Worm (Caenorhabditis elegans): ENCODE data around the gene nhr-12.
A peak's percentile ranks its signal among the peaks of the same experiment; 100 is the strongest.

Gene nhr-12

ce11 chrV:10083999-10084468 is at the start of gene nhr-12:
TSS of gene nhr-12 (minus strand) at chrV:10084049.
- TF ChIP-seq elt-2 (tag; optimal IDR thresholded peaks at IDR 0.05) (peak; percentile 45), skn-1 (tag; optimal IDR thresholded peaks at IDR 0.05) (peak; percentile 2), jun-1 (tag; optimal IDR thresholded peaks at IDR 0.05) (no peak), fkh-10 (GFP tag; optimal IDR thresholded peaks at IDR 0.05) (no peak), nhr-67 (tag; optimal IDR thresholded peaks at IDR 0.05) (no peak), lin-15B (tag; optimal IDR thresholded peaks at IDR 0.05) (no peak), elt-1 (tag; optimal IDR thresholded peaks at IDR 0.05) (no peak), nhr-237 (tag; optimal IDR thresholded peaks at IDR 0.05) (no peak), nhr-77 (tag; optimal IDR thresholded peaks at IDR 0.05) (no peak), nfya-1 (tag; optimal IDR thresholded peaks at IDR 0.05; ENCODE audit: insufficient read depth) (peak; percentile 0), nhr-76 (tag; optimal IDR thresholded peaks at IDR 0.05) (no peak), daf-12 (tag; optimal IDR thresholded peaks at IDR 0.05) (no peak), nhr-11 (tag; optimal IDR thresholded peaks at IDR 0.05) (peak; percentile 8), lin-39 (tag; optimal IDR thresholded peaks at IDR 0.05) (no peak), elt-3 (tag; optimal IDR thresholded peaks at IDR 0.05) (no peak), sea-2 (GFP tag; optimal IDR thresholded peaks at IDR 0.05) (no peak), unc-39 (tag; optimal IDR thresholded peaks at IDR 0.05) (no peak), ztf-11 (tag; optimal IDR thresholded peaks at IDR 0.05) (no peak), mdl-1 (tag; optimal IDR thresholded peaks at IDR 0.05) (no peak), zag-1 (tag; optimal IDR thresholded peaks at IDR 0.05) (no peak), ceh-82 (tag; optimal IDR thresholded peaks at IDR 0.05) (no peak), R02D3.7 (tag; optimal IDR thresholded peaks at IDR 0.05) (no peak), ztf-4 (tag; optimal IDR thresholded peaks at IDR 0.05) (no peak), ama-1 (optimal IDR thresholded peaks at IDR 0.05) (no peak), fkh-2 (tag; optimal IDR thresholded peaks at IDR 0.05) (no peak), pqm-1 (tag; optimal IDR thresholded peaks at IDR 0.05) (no peak), ceh-28 (tag; optimal IDR thresholded peaks at IDR 0.05) (peak; percentile 28), eor-1 (tag; optimal IDR thresholded peaks at IDR 0.05) (no peak), pha-4 (tag; optimal IDR thresholded peaks at IDR 0.05) (no peak), mml-1 (tag; optimal IDR thresholded peaks at IDR 0.05) (no peak)

ce11 chrV:10133277-10133676 is 49.4 kb upstream of the nhr-12 start:
- peak; percentile 23 for TF ChIP-seq nhr-23 (tag; optimal IDR thresholded peaks at IDR 0.05)
- no peak for TF ChIP-seq sea-2 (GFP tag; optimal IDR thresholded peaks at IDR 0.05)

DNA sequence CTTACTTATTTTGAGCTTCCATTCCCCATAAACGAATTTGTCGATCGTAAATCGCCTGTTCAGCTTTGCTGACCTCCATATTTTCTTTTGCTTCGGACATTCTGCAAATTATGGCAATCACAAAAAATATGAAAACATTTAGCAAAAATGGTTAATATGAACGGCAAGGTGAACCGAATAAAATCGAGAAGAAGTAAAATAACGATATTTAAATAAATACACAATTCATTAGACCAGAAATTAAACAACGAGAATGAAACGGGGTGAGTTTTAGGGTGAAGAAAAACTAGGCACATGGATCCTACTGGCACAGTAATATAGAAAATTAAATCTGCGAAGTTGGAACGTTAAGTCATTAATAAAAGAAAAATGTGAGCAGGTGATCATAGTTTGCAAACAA is 46.3 kb upstream of the nhr-12 start, which contains the start of gene aos-1:
TSS of gene aos-1 (minus strand) at position 101 of the 400 bp plus-strand sequence.
- no peak for TF ChIP-seq sea-2 (GFP tag; optimal IDR thresholded peaks at IDR 0.05)
- TF ChIP-seq nhr-11 (tag; optimal IDR thresholded peaks at IDR 0.05): no peak
- TF ChIP-seq eor-1 (tag; optimal IDR thresholded peaks at IDR 0.05): no peak
- no peak for TF ChIP-seq nhr-23 (tag; optimal IDR thresholded peaks at IDR 0.05)
- TF ChIP-seq nhr-12 (tag; optimal IDR thresholded peaks at IDR 0.05): no peak
- TF ChIP-seq pha-4 (tag; optimal IDR thresholded peaks at IDR 0.05): no peak
- no peak for TF ChIP-seq elt-3 (tag; optimal IDR thresholded peaks at IDR 0.05)
- TF ChIP-seq tbx-2 (tag; optimal IDR thresholded peaks at IDR 0.05): no peak
- TF ChIP-seq ceh-9 (tag; optimal IDR thresholded peaks at IDR 0.05): no peak
- TF ChIP-seq nhr-25 (tag; optimal IDR thresholded peaks at IDR 0.05): no peak
- no peak for TF ChIP-seq ceh-28 (tag; optimal IDR thresholded peaks at IDR 0.05)
- no peak for TF ChIP-seq fkh-10 (GFP tag; optimal IDR thresholded peaks at IDR 0.05)
- no peak for TF ChIP-seq nhr-43 (tag; optimal IDR thresholded peaks at IDR 0.05; ENCODE audit: poor library complexity, severe bottlenecking)
- TF ChIP-seq hmg-11 (tag; optimal IDR thresholded peaks at IDR 0.05): no peak
- TF ChIP-seq lin-39 (tag; optimal IDR thresholded peaks at IDR 0.05): no peak
- TF ChIP-seq ztf-11 (tag; optimal IDR thresholded peaks at IDR 0.05): no peak
- TF ChIP-seq nhr-237 (tag; optimal IDR thresholded peaks at IDR 0.05): no peak
- no peak for TF ChIP-seq fkh-2 (tag; optimal IDR thresholded peaks at IDR 0.05)
- TF ChIP-seq egl-5 (tag; optimal IDR thresholded peaks at IDR 0.05): no peak
